Fruit fly (Drosophila melanogaster) Kc167 (cell line): Measurements from ENCODE around the gene Fam92.

ENCODE experiments used
- Myc ChIP-seq: fragments of >200 bp; optimal IDR thresholded peaks from 2 replicates; lab custom pipeline; 2017; ENCODE audit warnings: missing external identifiers
- Sin3A ChIP-seq: fragments of >200 bp; optimal IDR thresholded peaks from 2 replicates; lab custom pipeline; 2018; ENCODE audit warnings: missing external identifiers
- h ChIP-seq: fragments of >200 bp; optimal IDR thresholded peaks from 3 replicates; lab custom pipeline; 2018; ENCODE audit warnings: missing external identifiers
- insv ChIP-seq: fragments of >200 bp; optimal IDR thresholded peaks from 3 replicates; lab custom pipeline; 2018; ENCODE audit warnings: missing external identifiers
- psq ChIP-seq: fragments of >200 bp; optimal IDR thresholded peaks from 2 replicates; lab custom pipeline; 2017; ENCODE audit warnings: missing external identifiers
- ttk ChIP-seq: sonication (Bioruptor generic); optimal IDR thresholded peaks from 2 replicates; lab custom pipeline; 2017; ENCODE audit warnings: missing external identifiers

Fam92 gene

dm6 chr2L:12424555-12424954 lies at the start of gene Fam92:
TSS of gene Fam92 (plus strand) at chr2L:12424904.
- TF ChIP-seq psq (no peak), Myc (lab: Kevin White, UChicago) (no peak), h (no peak), ttk (lab: Kevin White, UChicago) (no peak), insv (lab: Kevin White, UChicago) (no peak), Sin3A (lab: Kevin White, UChicago) (no peak)

dm6 chr2L:12392406-12392805 lies 32.3 kb upstream of the Fam92 start:
- TF ChIP-seq insv (lab: Kevin White, UChicago) (no peak), h (no peak), psq (no peak), Sin3A (lab: Kevin White, UChicago) (no peak), Myc (lab: Kevin White, UChicago) (no peak), ttk (lab: Kevin White, UChicago) (no peak)

DNA sequence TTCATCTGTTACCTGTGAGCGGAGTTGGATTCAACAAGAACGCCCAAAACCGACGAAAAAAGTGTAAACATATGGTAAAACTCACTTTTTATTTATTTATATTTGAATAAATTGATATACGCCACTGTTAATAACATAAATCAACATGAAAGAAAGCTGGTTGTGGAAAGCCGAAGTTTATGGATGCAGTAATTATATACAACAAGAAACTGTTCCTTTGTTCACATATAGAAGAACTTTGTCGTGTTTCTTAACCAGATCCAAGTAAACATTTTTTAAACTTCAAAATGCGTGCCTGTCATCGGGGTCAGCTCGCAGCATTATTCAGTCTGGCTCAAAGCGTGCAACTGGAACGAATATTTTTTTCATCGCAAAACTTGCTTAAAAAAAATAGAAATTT lies 26.7 kb upstream of the Fam92 start, which contains the start of gene Pkd2:
Pkd2 (plus strand) TSS at position 301 of the 400 bp plus-strand sequence.
- TF ChIP-seq Myc (lab: Kevin White, UChicago): no peak
- TF ChIP-seq h: no peak
- TF ChIP-seq psq: no peak
- no peak for TF ChIP-seq Sin3A (lab: Kevin White, UChicago)
- TF ChIP-seq insv (lab: Kevin White, UChicago): no peak
- TF ChIP-seq ttk (lab: Kevin White, UChicago): no peak

DNA sequence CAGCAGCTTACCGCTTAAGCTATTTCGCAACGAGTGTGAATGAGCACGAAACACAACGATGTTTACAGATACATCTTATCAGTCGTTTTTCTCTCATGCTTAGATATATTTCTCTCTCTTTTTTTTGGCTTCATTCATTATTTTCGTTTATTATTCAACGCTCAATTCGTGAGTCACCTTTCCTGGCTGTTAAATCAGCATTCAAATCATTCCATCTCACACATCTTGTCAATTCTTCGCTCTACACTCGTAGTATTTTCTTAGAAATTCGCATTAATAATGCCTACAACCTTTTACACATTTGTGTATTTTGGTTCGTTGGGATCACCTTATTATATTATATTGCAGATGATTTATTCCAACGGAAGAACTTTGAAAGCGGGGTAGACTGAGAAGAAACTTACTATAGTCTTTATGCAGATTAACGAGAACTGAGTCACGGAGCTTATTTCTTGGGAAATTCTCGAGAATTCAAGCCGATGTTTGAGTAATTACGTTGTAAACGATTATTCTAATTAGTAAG lies 20.1 kb upstream of the Fam92 start:
- TF ChIP-seq insv (lab: Kevin White, UChicago): no peak
- no peak for TF ChIP-seq h
- TF ChIP-seq ttk (lab: Kevin White, UChicago): no peak
- no peak for TF ChIP-seq Myc (lab: Kevin White, UChicago)
- TF ChIP-seq Sin3A (lab: Kevin White, UChicago): no peak
- TF ChIP-seq psq: no peak

DNA sequence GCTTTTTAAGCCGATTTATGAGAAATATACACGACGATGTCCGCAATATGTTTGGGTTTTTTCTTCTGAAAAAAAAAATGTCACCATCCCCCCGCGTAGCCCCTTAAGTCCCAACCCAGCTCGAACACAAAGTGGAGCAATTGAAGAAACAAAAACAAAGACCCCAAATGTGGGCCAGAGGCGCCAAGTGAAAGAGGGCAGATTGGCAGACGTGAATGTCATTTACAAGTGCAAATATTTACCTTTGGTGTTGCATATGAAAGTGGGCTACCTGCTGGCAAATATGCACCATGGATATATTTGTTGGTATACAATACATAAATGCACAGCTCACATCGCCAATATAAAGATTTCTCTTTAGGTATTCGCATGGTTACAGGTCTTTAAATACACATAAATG lies 14.0 kb upstream of the Fam92 start:
- TF ChIP-seq Myc (lab: Kevin White, UChicago) (no peak), ttk (lab: Kevin White, UChicago) (no peak), insv (lab: Kevin White, UChicago) (no peak), h (no peak), psq (no peak), Sin3A (lab: Kevin White, UChicago) (no peak)

- TF ChIP-seq insv (lab: Kevin White, UChicago) (no peak), psq (no peak), h (no peak), Sin3A (lab: Kevin White, UChicago) (no peak), ttk (lab: Kevin White, UChicago) (no peak), Myc (lab: Kevin White, UChicago) (no peak)
These were observed 10.8 kb upstream of the Fam92 start for dm6 chr2L:12413899-12414298.

dm6 chr2L:12415485-12416137 lies 9.1 kb upstream of the Fam92 start:
- TF ChIP-seq ttk (lab: Kevin White, UChicago) (no peak), Sin3A (lab: Kevin White, UChicago) (no peak), insv (lab: Kevin White, UChicago) (no peak), h (no peak), psq (no peak), Myc (lab: Kevin White, UChicago) (no peak)

DNA sequence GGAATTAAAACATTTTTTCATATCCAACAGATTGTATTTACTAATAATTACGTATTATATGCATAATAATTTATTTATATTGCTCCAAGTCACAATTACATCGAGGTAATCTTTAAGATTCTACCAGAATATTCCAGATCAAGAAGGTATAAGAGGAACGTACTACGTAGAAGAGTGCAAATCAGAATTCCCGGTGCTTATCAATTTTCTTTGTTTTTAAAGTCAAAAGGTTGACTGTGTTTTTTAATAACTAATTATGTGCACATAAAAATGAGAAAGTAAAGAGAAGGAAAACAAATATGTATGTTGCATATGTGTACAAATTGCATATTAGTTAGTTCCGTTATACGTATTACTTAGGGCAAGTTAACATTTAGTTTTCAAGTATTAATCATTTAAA lies 3.5 kb upstream of the Fam92 start:
- no peak for TF ChIP-seq h
- TF ChIP-seq Myc (lab: Kevin White, UChicago): no peak
- TF ChIP-seq Sin3A (lab: Kevin White, UChicago): no peak
- TF ChIP-seq insv (lab: Kevin White, UChicago): no peak
- TF ChIP-seq psq: no peak
- no peak for TF ChIP-seq ttk (lab: Kevin White, UChicago)

- TF ChIP-seq ttk (lab: Kevin White, UChicago) (no peak), h (no peak), Myc (lab: Kevin White, UChicago) (no peak), Sin3A (lab: Kevin White, UChicago) (no peak), psq (no peak)
These were observed 2.7 kb upstream of the Fam92 start for dm6 chr2L:12421793-12422691.

DNA sequence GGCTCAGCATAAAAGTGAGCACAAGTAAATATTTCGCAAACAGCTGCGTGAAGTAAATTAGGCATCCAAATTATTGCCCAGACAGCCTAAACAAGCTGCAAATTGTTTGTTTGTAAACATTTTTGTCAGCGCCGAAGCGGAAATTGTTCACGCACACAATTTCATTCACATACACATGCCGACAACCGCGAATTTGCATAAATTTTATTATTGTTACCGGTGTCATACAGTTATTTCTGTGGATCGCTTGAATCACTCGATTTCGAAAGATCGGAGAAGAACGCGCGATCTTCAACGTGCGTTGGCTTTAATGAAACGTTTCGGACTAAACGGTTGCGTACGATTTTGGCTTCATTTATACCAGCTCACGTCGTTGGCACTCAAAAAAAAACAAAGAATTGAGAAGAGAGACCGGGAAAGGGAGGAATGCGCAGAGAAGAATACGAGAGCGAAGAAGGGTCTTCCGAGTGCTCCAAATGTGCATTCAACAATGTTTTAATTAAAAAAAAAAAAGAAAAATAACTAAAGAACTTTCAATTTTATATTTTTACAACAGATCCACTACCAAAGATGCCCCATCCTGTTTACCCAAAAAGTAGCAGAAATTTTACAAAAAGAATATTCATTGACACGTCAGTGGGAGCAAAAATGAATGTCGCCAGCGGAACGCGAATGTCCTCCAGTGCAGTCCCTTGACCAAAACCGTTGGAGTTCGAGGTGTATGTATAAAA lies 1.4 kb upstream of the Fam92 start, which contains the start of gene vir-1:
vir-1 (minus strand) TSS at position 334 of the 731 bp plus-strand sequence.
- TF ChIP-seq Sin3A (lab: Kevin White, UChicago): no peak
- no peak for TF ChIP-seq ttk (lab: Kevin White, UChicago)
- TF ChIP-seq h: no peak
- TF ChIP-seq insv (lab: Kevin White, UChicago): no peak

- TF ChIP-seq Myc (lab: Kevin White, UChicago) (no peak), insv (lab: Kevin White, UChicago) (no peak), psq (no peak), h (no peak), Sin3A (lab: Kevin White, UChicago) (no peak), ttk (lab: Kevin White, UChicago) (no peak)
These were observed 2.9 kb downstream of the Fam92 start, which contains the start of the genes CG5446 and Trm1 for dm6 chr2L:12427487-12428101. TSS of gene CG5446 (minus strand) at chr2L:12427709. TSS of gene Trm1 (plus strand) at chr2L:12428028.
